Worm (Caenorhabditis elegans) whole organism, L4/young adult: ENCODE measurements around the gene pals-38.

ENCODE experiments used
- W03F9.2 ChIP-seq: fragments of 150-350 bp; optimal IDR thresholded peaks from 2 replicates; lab custom pipeline; 2014; ENCODE audit warnings: missing biosample characterization, missing genetic modification characterization
- dao-5 ChIP-seq: sonication (generic microtip); optimal IDR thresholded peaks from 2 replicates; lab custom pipeline; 2016; ENCODE audit warnings: missing genotype, missing genetic modification characterization, moderate library complexity, missing compliant biosample characterization
- him-1 ChIP-seq: sonication (generic microtip); optimal IDR thresholded peaks from 2 replicates; lab custom pipeline; 2016; ENCODE audit warnings: missing genotype, missing genetic modification reagents, missing genetic modification characterization, missing compliant biosample characterization

pals-38 gene

ce11 chrV:12401383-12401782 is 45.4 kb downstream of the pals-38 start, which contains the start of gene K01D12.7:
Gene K01D12.7, minus strand, starts transcription at chrV:12401483.
- TF ChIP-seq dao-5 (tag; lab: Kevin White, UChicago) (no peak), him-1 (tag; lab: Kevin White, UChicago) (no peak), W03F9.2 (tag; lab: Kevin White, UChicago) (no peak)

ce11 chrV:12400677-12401236 is 46.0 kb downstream of the pals-38 start, which contains the start of the genes K01D12.20 and miga-1:
Gene K01D12.20, minus strand, starts transcription at chrV:12400814.
Gene miga-1, minus strand, starts transcription at chrV:12400859.
- TF ChIP-seq dao-5 (tag; lab: Kevin White, UChicago) = no peak
- TF ChIP-seq him-1 (tag; lab: Kevin White, UChicago) = no peak
- no peak for TF ChIP-seq W03F9.2 (tag; lab: Kevin White, UChicago)

ce11 chrV:12397545-12397944 is 49.2 kb downstream of the pals-38 start, which contains the start of gene K01D12.5:
Gene K01D12.5, plus strand, starts transcription at chrV:12397845.
- TF ChIP-seq dao-5 (tag; lab: Kevin White, UChicago) = no peak
- TF ChIP-seq him-1 (tag; lab: Kevin White, UChicago) = no peak
- TF ChIP-seq W03F9.2 (tag; lab: Kevin White, UChicago) = no peak

ce11 chrV:12395699-12396098 is 51.1 kb downstream of the pals-38 start, which contains the start of gene twk-14:
Gene twk-14, minus strand, starts transcription at chrV:12395706.
- TF ChIP-seq W03F9.2 (tag; lab: Kevin White, UChicago) = no peak
- no peak for TF ChIP-seq dao-5 (tag; lab: Kevin White, UChicago)
- TF ChIP-seq him-1 (tag; lab: Kevin White, UChicago) = no peak
